Worm (Caenorhabditis elegans): ENCODE measurements around the gene C46A5.4.

DNA sequence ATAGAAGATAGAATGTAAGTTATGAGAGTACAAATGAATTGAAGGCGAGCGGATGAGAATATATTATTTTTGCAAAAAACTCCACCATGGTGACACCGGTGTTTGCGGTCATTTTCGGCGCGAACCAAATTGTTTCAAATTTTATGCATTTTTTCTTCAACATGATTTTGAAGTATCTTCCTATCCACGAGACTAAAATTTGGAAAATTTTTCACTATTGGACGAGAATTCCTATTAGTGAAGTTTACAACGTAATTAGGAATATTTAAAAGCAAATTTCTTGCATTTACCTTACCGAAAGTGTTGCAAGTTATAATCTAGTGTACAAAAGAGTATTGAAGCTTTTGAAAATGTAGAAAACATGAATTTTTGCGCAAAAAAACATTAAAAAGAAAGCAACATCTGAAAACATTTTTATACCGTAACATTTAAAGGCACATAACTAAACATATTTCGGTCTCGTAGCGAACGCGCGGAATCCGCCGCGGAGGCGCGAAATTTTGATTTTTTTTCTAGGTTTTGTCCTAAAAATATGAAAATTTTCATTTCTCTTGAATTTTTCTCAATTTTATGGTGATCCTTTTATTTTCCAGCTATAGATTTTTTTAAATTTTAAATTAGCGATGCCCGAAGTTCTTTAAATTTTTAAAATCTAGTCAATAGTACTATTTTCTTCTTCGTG, 39.4 kb upstream of the C46A5.4 start, which contains the start of gene sgo-1:
- TF ChIP-seq aha-1 (tag; optimal IDR thresholded peaks at IDR 0.05) (no peak), fkh-10 (GFP tag; optimal IDR thresholded peaks at IDR 0.05) (no peak), nhr-77 (tag; optimal IDR thresholded peaks at IDR 0.05) (no peak), fos-1 (tag; optimal IDR thresholded peaks at IDR 0.05) (no peak), irx-1 (tag; optimal IDR thresholded peaks at IDR 0.05) (no peak), ceh-82 (tag; optimal IDR thresholded peaks at IDR 0.05) (no peak), elt-3 (tag; optimal IDR thresholded peaks at IDR 0.05) (no peak), nhr-76 (tag; optimal IDR thresholded peaks at IDR 0.05) (no peak), unc-130 (tag; optimal IDR thresholded peaks at IDR 0.05) (no peak), nhr-28 (tag; optimal IDR thresholded peaks at IDR 0.05) (no peak), tlp-1 (tag; optimal IDR thresholded peaks at IDR 0.05) (no peak), unc-62 (GFP tag; optimal IDR thresholded peaks at IDR 0.05) (no peak)
